Worm (Caenorhabditis elegans): ENCODE data around the gene dnj-13.

DNA sequence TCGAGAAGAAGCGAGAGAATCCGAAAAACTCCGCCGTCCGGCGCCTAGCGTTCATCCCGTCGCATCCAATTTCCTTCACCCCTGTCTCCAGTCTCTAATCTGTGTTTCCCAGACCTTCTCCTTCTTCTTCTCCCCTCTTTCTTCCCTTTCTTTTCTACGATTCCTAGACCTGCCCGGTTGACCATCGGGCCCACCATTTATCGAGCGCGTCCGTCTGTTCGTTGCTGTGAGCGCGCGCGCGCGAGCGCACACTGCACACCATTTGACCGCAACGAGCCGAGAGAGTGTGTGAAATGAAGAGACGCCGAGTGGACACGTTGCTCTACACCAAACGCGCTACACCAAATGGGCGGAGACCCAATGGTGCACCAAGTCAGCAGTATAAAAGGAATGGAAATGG, 8.4 kb upstream of the dnj-13 start:
- TF ChIP-seq snpc-4 (tag; optimal IDR thresholded peaks at IDR 0.05) (no peak), nhr-28 (tag; optimal IDR thresholded peaks at IDR 0.05) (no peak), mep-1 (tag; optimal IDR thresholded peaks at IDR 0.05) (no peak), fkh-4 (tag; optimal IDR thresholded peaks at IDR 0.05; ENCODE audit: borderline replicate concordance) (no peak), nhr-11 (tag; optimal IDR thresholded peaks at IDR 0.05) (no peak), ama-1 (optimal IDR thresholded peaks at IDR 0.05) (no peak), aly-2 (tag; optimal IDR thresholded peaks at IDR 0.05) (no peak)

Data from whole organism, L1 larva.